8 worm cellular contexts compared by ENCODE assay signal in genomic region chrIV:5817459-5817858, ce11.
A peak's percentile ranks its signal among the peaks of the same experiment; 100 is the strongest.
TF ChIP-seq lines count a peak whose summit lies in the region.

No protein-coding gene starts in this region.

TF ChIP-seq in whole organism, L1 larva, 84 proteins besides CTCF, POLR2A, EP300 and RAD21 (continues in another document):
- TF ChIP-seq C04F5.9 (tag; optimal IDR thresholded peaks at IDR 0.05; lab: Kevin White, UChicago) (no peak), grh-1 (GFP tag; IDR thresholded peaks at IDR 0.05; lab: Robert Waterston, UW) (no peak), fos-1 (tag; optimal IDR thresholded peaks at IDR 0.05; lab: Kevin White, UChicago) (peak; percentile 34), ceh-63 (GFP tag; optimal IDR thresholded peaks at IDR 0.05; lab: Kevin White, UChicago) (no peak), ets-5 (GFP tag; IDR thresholded peaks at IDR 0.05; lab: Robert Waterston, UW) (no peak), ceh-88 (GFP tag; IDR thresholded peaks at IDR 0.05; lab: Robert Waterston, UW) (no peak), Y116A8C.19 (tag; optimal IDR thresholded peaks at IDR 0.05; lab: Kevin White, UChicago; ENCODE audit: borderline replicate concordance) (no peak), elt-2 (tag; optimal IDR thresholded peaks at IDR 0.05; lab: Kevin White, UChicago) (peak; percentile 67), nhr-47 (tag; optimal IDR thresholded peaks at IDR 0.05; lab: Kevin White, UChicago) (peak; percentile 68), unc-62 (GFP tag; optimal IDR thresholded peaks at IDR 0.05; lab: Kevin White, UChicago) (no peak), fkh-4 (tag; optimal IDR thresholded peaks at IDR 0.05; lab: Kevin White, UChicago; ENCODE audit: borderline replicate concordance) (no peak)

TF ChIP-seq in whole organism, L2 larva, 48 proteins besides CTCF, POLR2A, EP300 and RAD21 (continues in another document):
- TF ChIP-seq egl-27 (tag; optimal IDR thresholded peaks at IDR 0.05; lab: Kevin White, UChicago) = peak; percentile 51
- peak; percentile 85 for TF ChIP-seq sma-9 (GFP tag; optimal IDR thresholded peaks at IDR 0.05; lab: Kevin White, UChicago)
- TF ChIP-seq sma-9 (tag; optimal IDR thresholded peaks at IDR 0.05; lab: Kevin White, UChicago) = peak; percentile 24
- TF ChIP-seq F13H6.1 (tag; optimal IDR thresholded peaks at IDR 0.05; lab: Kevin White, UChicago) = peak; percentile 91
- peak; percentile 72 for TF ChIP-seq sem-4 (tag; optimal IDR thresholded peaks at IDR 0.05; lab: Kevin White, UChicago)
- peak; percentile 57 for TF ChIP-seq crh-2 (tag; optimal IDR thresholded peaks at IDR 0.05; lab: Kevin White, UChicago)
- peak; percentile 40 for TF ChIP-seq nhr-6 (tag; optimal IDR thresholded peaks at IDR 0.05; lab: Kevin White, UChicago)
- peak in 1 of 2 experiments; percentile 65 for TF ChIP-seq lsy-2 (tag; optimal IDR thresholded peaks at IDR 0.05; lab: Kevin White, UChicago)
- TF ChIP-seq fos-1 (tag; optimal IDR thresholded peaks at IDR 0.05; lab: Kevin White, UChicago) = peak; percentile 92
- TF ChIP-seq unc-55 (GFP tag; optimal IDR thresholded peaks at IDR 0.05; lab: Kevin White, UChicago) = peak; percentile 9
- peak; percentile 65 for TF ChIP-seq gmeb-1 (tag; optimal IDR thresholded peaks at IDR 0.05; lab: Kevin White, UChicago)

TF ChIP-seq in whole organism, L3 larva, 47 proteins besides CTCF, POLR2A, EP300 and RAD21 (continues in another document):
- TF ChIP-seq fos-1 (tag; optimal IDR thresholded peaks at IDR 0.05; lab: Kevin White, UChicago) (no peak), eor-1 (tag; optimal IDR thresholded peaks at IDR 0.05; lab: Kevin White, UChicago) (no peak), unc-39 (tag; optimal IDR thresholded peaks at IDR 0.05; lab: Kevin White, UChicago) (no peak), nhr-25 (tag; optimal IDR thresholded peaks at IDR 0.05; lab: Kevin White, UChicago) (peak; percentile 63), elt-2 (tag; optimal IDR thresholded peaks at IDR 0.05; lab: Kevin White, UChicago) (peak; percentile 80), pqm-1 (tag; optimal IDR thresholded peaks at IDR 0.05; lab: Kevin White, UChicago) (peak; percentile 80), ceh-9 (tag; optimal IDR thresholded peaks at IDR 0.05; lab: Kevin White, UChicago) (no peak), nfya-1 (tag; optimal IDR thresholded peaks at IDR 0.05; lab: Kevin White, UChicago; ENCODE audit: insufficient read depth) (peak; percentile 56), jun-1 (tag; optimal IDR thresholded peaks at IDR 0.05; lab: Kevin White, UChicago) (peak; percentile 59), zag-1 (tag; optimal IDR thresholded peaks at IDR 0.05; lab: Kevin White, UChicago) (no peak), elt-1 (tag; optimal IDR thresholded peaks at IDR 0.05; lab: Kevin White, UChicago) (peak; percentile 16), skn-1 (tag; optimal IDR thresholded peaks at IDR 0.05; lab: Kevin White, UChicago) (no peak)

TF ChIP-seq in whole organism, L4 larva, 104 proteins besides CTCF, POLR2A, EP300 and RAD21 (continues in another document):
- no peak for TF ChIP-seq attf-4 (tag; optimal IDR thresholded peaks at IDR 0.05; lab: Kevin White, UChicago)
- TF ChIP-seq daf-19 (GFP tag; conservative IDR thresholded peaks at IDR 0.05; lab: Robert Waterston, UW) = no peak
- no peak for TF ChIP-seq nhr-10 (tag; optimal IDR thresholded peaks at IDR 0.05; lab: Kevin White, UChicago)
- peak; percentile 50 for TF ChIP-seq spr-1 (tag; optimal IDR thresholded peaks at IDR 0.05; lab: Kevin White, UChicago)
- TF ChIP-seq T26A8.4 (GFP tag; IDR thresholded peaks at IDR 0.05; lab: Robert Waterston, UW) = no peak
- no peak for TF ChIP-seq skn-1 (tag; optimal IDR thresholded peaks at IDR 0.05; lab: Kevin White, UChicago)
- no peak for TF ChIP-seq ztf-11 (tag; optimal IDR thresholded peaks at IDR 0.05; lab: Kevin White, UChicago)
- TF ChIP-seq nhr-77 (tag; optimal IDR thresholded peaks at IDR 0.05; lab: Kevin White, UChicago) = peak; percentile 9
- TF ChIP-seq mdl-1 (tag; optimal IDR thresholded peaks at IDR 0.05; lab: Kevin White, UChicago) = peak in 1 of 2 experiments; percentile 52
- TF ChIP-seq daf-8 (GFP tag; IDR thresholded peaks at IDR 0.05; lab: Robert Waterston, UW) = no peak
- TF ChIP-seq dmd-8 (GFP tag; IDR thresholded peaks at IDR 0.05; lab: Robert Waterston, UW) = no peak
- TF ChIP-seq dve-1 (tag; optimal IDR thresholded peaks at IDR 0.05; lab: Kevin White, UChicago; ENCODE audit: insufficient read depth) = peak; percentile 84

TF ChIP-seq in whole organism, late embryonic, 69 proteins besides CTCF, POLR2A, EP300 and RAD21 (continues in another document):
- no peak for TF ChIP-seq unc-3 (GFP tag; conservative IDR thresholded peaks at IDR 0.05; lab: Robert Waterston, UW)
- TF ChIP-seq unc-3 (tag; optimal IDR thresholded peaks at IDR 0.05; lab: Kevin White, UChicago) = no peak
- TF ChIP-seq nfya-1 (tag; optimal IDR thresholded peaks at IDR 0.05; lab: Kevin White, UChicago) = peak; percentile 47
- TF ChIP-seq pax-1 (tag; optimal IDR thresholded peaks at IDR 0.05; lab: Kevin White, UChicago) = no peak
- TF ChIP-seq ref-2 (tag; optimal IDR thresholded peaks at IDR 0.05; lab: Kevin White, UChicago) = peak; percentile 9
- no peak for TF ChIP-seq fkh-10 (GFP tag; optimal IDR thresholded peaks at IDR 0.05; lab: Kevin White, UChicago)
- TF ChIP-seq fax-1 (tag; optimal IDR thresholded peaks at IDR 0.05; lab: Kevin White, UChicago) = no peak
- TF ChIP-seq ztf-16 (tag; optimal IDR thresholded peaks at IDR 0.05; lab: Kevin White, UChicago) = no peak
- no peak for TF ChIP-seq pha-4 (tag; optimal IDR thresholded peaks at IDR 0.05; lab: Kevin White, UChicago)
- peak; percentile 42 for TF ChIP-seq rnt-1 (tag; optimal IDR thresholded peaks at IDR 0.05; lab: Kevin White, UChicago)
- TF ChIP-seq nhr-232 (tag; optimal IDR thresholded peaks at IDR 0.05; lab: Kevin White, UChicago) = no peak
- TF ChIP-seq nhr-11 (tag; optimal IDR thresholded peaks at IDR 0.05; lab: Kevin White, UChicago) = no peak
- peak; percentile 82 for TF ChIP-seq unc-55 (GFP tag; optimal IDR thresholded peaks at IDR 0.05; lab: Kevin White, UChicago)

TF ChIP-seq in whole organism, midembryonic, 9 proteins besides CTCF, POLR2A, EP300 and RAD21:
- TF ChIP-seq cog-1 (tag; optimal IDR thresholded peaks at IDR 0.05; lab: Kevin White, UChicago) = peak; percentile 55
- no peak for TF ChIP-seq klf-2 (GFP tag; conservative IDR thresholded peaks at IDR 0.05; lab: Robert Waterston, UW)

TF ChIP-seq in whole organism, mixed stage, embryonic, 35 proteins besides CTCF, POLR2A, EP300 and RAD21:
- TF ChIP-seq sptf-1 (tag; optimal IDR thresholded peaks at IDR 0.05; lab: Kevin White, UChicago) (no peak), ztf-11 (tag; optimal IDR thresholded peaks at IDR 0.05; lab: Kevin White, UChicago) (no peak), mls-2 (tag; optimal IDR thresholded peaks at IDR 0.05; lab: Kevin White, UChicago) (no peak), nhr-28 (tag; optimal IDR thresholded peaks at IDR 0.05; lab: Kevin White, UChicago) (no peak), elt-3 (tag; optimal IDR thresholded peaks at IDR 0.05; lab: Kevin White, UChicago) (no peak), M03D4.4 (tag; optimal IDR thresholded peaks at IDR 0.05; lab: Kevin White, UChicago) (no peak), snpc-4 (tag; optimal IDR thresholded peaks at IDR 0.05; lab: Kevin White, UChicago) (no peak), blmp-1 (tag; optimal IDR thresholded peaks at IDR 0.05; lab: Kevin White, UChicago) (no peak), elt-1 (tag; optimal IDR thresholded peaks at IDR 0.05; lab: Kevin White, UChicago; ENCODE audit: borderline replicate concordance, insufficient read depth) (peak; percentile 77), hlh-1 (tag; optimal IDR thresholded peaks at IDR 0.05; lab: Kevin White, UChicago) (peak; percentile 45), lsy-2 (tag; optimal IDR thresholded peaks at IDR 0.05; lab: Kevin White, UChicago) (no peak), nhr-76 (tag; optimal IDR thresholded peaks at IDR 0.05; lab: Kevin White, UChicago) (no peak), unc-120 (tag; optimal IDR thresholded peaks at IDR 0.05; lab: Kevin White, UChicago; ENCODE audit: poor library complexity, severe bottlenecking) (peak; percentile 90), ces-1 (GFP tag; optimal IDR thresholded peaks at IDR 0.05; lab: Kevin White, UChicago) (peak; percentile 43), ham-2 (GFP tag; optimal IDR thresholded peaks at IDR 0.05; lab: Kevin White, UChicago) (peak; percentile 55), ceh-43 (GFP tag; optimal IDR thresholded peaks at IDR 0.05; lab: Kevin White, UChicago) (no peak), unc-62 (GFP tag; optimal IDR thresholded peaks at IDR 0.05; lab: Kevin White, UChicago) (peak; percentile 75)

TF ChIP-seq in whole organism, young adult, 124 proteins besides CTCF, POLR2A, EP300 and RAD21:
- no peak for TF ChIP-seq ceh-27 (GFP tag; optimal IDR thresholded peaks at IDR 0.05; lab: Kevin White, UChicago)
- no peak for TF ChIP-seq madf-6 (GFP tag; IDR thresholded peaks at IDR 0.05; lab: Robert Waterston, UW)
- no peak for TF ChIP-seq ztf-6 (GFP tag; IDR thresholded peaks at IDR 0.05; lab: Robert Waterston, UW)
- TF ChIP-seq ZK185.1 (tag; optimal IDR thresholded peaks at IDR 0.05; lab: Kevin White, UChicago; ENCODE audit: poor library complexity, severe bottlenecking) = peak; percentile 3
- TF ChIP-seq attf-5 (GFP tag; optimal IDR thresholded peaks at IDR 0.05; lab: Kevin White, UChicago) = peak; percentile 18
- no peak for TF ChIP-seq snpc-4 (GFP tag; optimal IDR thresholded peaks at IDR 0.05; lab: Kevin White, UChicago)
- TF ChIP-seq snpc-4 (tag; optimal IDR thresholded peaks at IDR 0.05; lab: Kevin White, UChicago) = peak in 1 of 4 experiments; percentile 16
- peak; percentile 88 for TF ChIP-seq nhr-80 (tag; optimal IDR thresholded peaks at IDR 0.05; lab: Kevin White, UChicago)
- TF ChIP-seq hmg-1.2 (GFP tag; IDR thresholded peaks at IDR 0.05; lab: Robert Waterston, UW) = peak; percentile 97
- TF ChIP-seq Y56A3A.18 (GFP tag; IDR thresholded peaks at IDR 0.05; lab: Robert Waterston, UW) = 0 out of 2 replicates have a peak, but pooled peaks have one; percentile 66
- TF ChIP-seq aptf-2 (GFP tag; conservative IDR thresholded peaks at IDR 0.05; lab: Robert Waterston, UW) = no peak
- peak; percentile 13 for TF ChIP-seq tbp1 (GFP tag; optimal IDR thresholded peaks at IDR 0.05; lab: Kevin White, UChicago)
- TF ChIP-seq lin-40 (tag; optimal IDR thresholded peaks at IDR 0.05; lab: Kevin White, UChicago) = peak; percentile 18
- no peak for TF ChIP-seq xnd-1 (tag; optimal IDR thresholded peaks at IDR 0.05; lab: Kevin White, UChicago)
- TF ChIP-seq cebp-1 (GFP tag; IDR thresholded peaks at IDR 0.05; lab: Robert Waterston, UW) = no peak
- peak; percentile 50 for TF ChIP-seq cebp-1 (tag; optimal IDR thresholded peaks at IDR 0.05; lab: Kevin White, UChicago)
